Worm (Caenorhabditis elegans) whole organism, early embryonic: ENCODE results near the gene fbxa-25.

Experiments used
- ama-1 ChIP-seq: fragments of 150-350 bp; optimal IDR thresholded peaks from 2 replicates; lab custom pipeline; 2014
- ets-7 ChIP-seq: sonication (generic microtip); optimal IDR thresholded peaks from 2 replicates; lab custom pipeline; 2016; ENCODE audit warnings: missing genotype, missing genetic modification characterization, missing compliant biosample characterization
- hmg-4 ChIP-seq: fragments of 200-800 bp; sonication (Bioruptor generic); optimal IDR thresholded peaks from 2 replicates; lab custom pipeline; 2018; ENCODE audit warnings: mild to moderate bottlenecking, missing genetic modification characterization, missing compliant biosample characterization
- scrt-1 ChIP-seq: fragments of 200-800 bp; sonication (Bioruptor generic); IDR thresholded peaks from 2 replicates; pipeline ENCODE4 v1.3.6; 2022; ENCODE audit warnings: missing genetic modification characterization, missing compliant biosample characterization
- sea-1 ChIP-seq: fragments of 200-800 bp; sonication (Bioruptor generic); conservative IDR thresholded peaks from 2 replicates; pipeline ENCODE4 v1.3.6; 2022; ENCODE audit warnings: missing genetic modification characterization, missing compliant biosample characterization
- tbx-11 ChIP-seq: fragments of 200-800 bp; sonication (Bioruptor generic); IDR thresholded peaks from 2 replicates; pipeline ENCODE4 v1.3.6; 2022; ENCODE audit warnings: missing genetic modification characterization, missing compliant biosample characterization
- tbx-37 ChIP-seq: fragments of 200-800 bp; sonication (Bioruptor generic); conservative IDR thresholded peaks from 2 replicates; pipeline ENCODE4 v1.3.6; 2022; ENCODE audit warnings: missing genetic modification reagents, missing genetic modification characterization, missing compliant biosample characterization
- tra-4 ChIP-seq: sonication (generic microtip); optimal IDR thresholded peaks from 2 replicates; lab custom pipeline; 2017; ENCODE audit warnings: missing genetic modification characterization, missing compliant biosample characterization

- TF ChIP-seq sea-1 (GFP tag; lab: Robert Waterston, UW), result no peak
- no peak for TF ChIP-seq hmg-4
- TF ChIP-seq tbx-11 (GFP tag; lab: Robert Waterston, UW), result no peak
- no peak for TF ChIP-seq tbx-37
- no peak for TF ChIP-seq ama-1 (lab: Kevin White, UChicago)
- TF ChIP-seq tra-4 (tag; lab: Kevin White, UChicago), result no peak
- no peak for TF ChIP-seq ets-7 (tag; lab: Kevin White, UChicago)
- no peak for TF ChIP-seq scrt-1 (GFP tag; lab: Robert Waterston, UW)
Measured at ce11 chrIII:1398183-1398582, 48.9 kb upstream of the fbxa-25 start.
